Worm (Caenorhabditis elegans) whole organism, young adult: ENCODE results near the gene cdr-7.
A peak's percentile ranks its signal among the peaks of the same experiment; 100 is the strongest.

Experiments used
- B0035.1 ChIP-seq: sonication (generic microtip); optimal IDR thresholded peaks from 2 replicates; lab custom pipeline; 2016; ENCODE audit warnings: missing genetic modification characterization, mild to moderate bottlenecking, missing compliant biosample characterization, missing genotype, missing genetic modification reagents
- D2030.7 ChIP-seq: fragments of 200-800 bp; sonication (Bioruptor generic); IDR thresholded peaks from 2 replicates; pipeline ENCODE4 v1.3.6; 2022; ENCODE audit warnings: missing genetic modification reagents, missing genetic modification characterization, missing compliant biosample characterization
- F22D6.2 ChIP-seq: sonication (generic microtip); optimal IDR thresholded peaks from 2 replicates; lab custom pipeline; 2016; ENCODE audit warnings: mild to moderate bottlenecking, missing genetic modification characterization, missing compliant biosample characterization
- F37B4.10 ChIP-seq: fragments of 200-800 bp; sonication (Bioruptor generic); IDR thresholded peaks from 2 replicates; pipeline ENCODE4 v1.3.6; 2022; ENCODE audit warnings: missing genetic modification characterization, missing compliant biosample characterization
- F39B2.1 ChIP-seq: fragments of 200-800 bp; sonication (Bioruptor generic); IDR thresholded peaks from 2 replicates; pipeline ENCODE4 v1.3.6; 2022; ENCODE audit warnings: missing genetic modification reagents, missing genetic modification characterization, missing compliant biosample characterization
- F49E8.2 ChIP-seq: sonication (generic microtip); optimal IDR thresholded peaks from 3 replicates; lab custom pipeline; 2017; ENCODE audit warnings: missing genetic modification characterization, mild to moderate bottlenecking, missing compliant biosample characterization, antibody characterized with exemption, moderate library complexity; ENCODE audit not compliant: insufficient read depth
- F52B5.7 ChIP-seq: sonication (generic microtip); optimal IDR thresholded peaks from 2 replicates; lab custom pipeline; 2016; ENCODE audit warnings: mild to moderate bottlenecking, missing genetic modification characterization, missing compliant biosample characterization
- F57C9.4 ChIP-seq: sonication (generic microtip); optimal IDR thresholded peaks from 2 replicates; lab custom pipeline; 2017; ENCODE audit warnings: mild to moderate bottlenecking, missing genetic modification characterization, missing compliant biosample characterization
- T07F8.4 ChIP-seq: sonication (generic microtip); optimal IDR thresholded peaks from 2 replicates; lab custom pipeline; 2016; ENCODE audit warnings: mild to moderate bottlenecking, missing genetic modification characterization, moderate library complexity, missing compliant biosample characterization
- Y56A3A.18 ChIP-seq: fragments of 200-800 bp; sonication (Bioruptor generic); IDR thresholded peaks from 2 replicates; pipeline ENCODE4 v1.3.6; 2022; ENCODE audit warnings: missing genetic modification reagents, missing genetic modification characterization, missing compliant biosample characterization
- Y67H2A.10 ChIP-seq: fragments of 200-800 bp; sonication (Bioruptor generic); conservative IDR thresholded peaks from 2 replicates; pipeline ENCODE4 v1.3.6; 2022; ENCODE audit warnings: missing genetic modification reagents, missing genetic modification characterization, missing compliant biosample characterization
- aptf-2 ChIP-seq: fragments of 200-800 bp; sonication (Bioruptor generic); conservative IDR thresholded peaks from 2 replicates; pipeline ENCODE4 v1.3.6; 2022; ENCODE audit warnings: missing genetic modification reagents, missing genetic modification characterization, missing compliant biosample characterization
- attf-3 ChIP-seq: fragments of 200-800 bp; sonication (Bioruptor generic); conservative IDR thresholded peaks from 2 replicates; pipeline ENCODE4 v1.3.6; 2022; ENCODE audit warnings: missing genetic modification reagents, missing genetic modification characterization, missing compliant biosample characterization
- cebp-1 ChIP-seq, 2 experiments: fragments of 200-800 bp in 1 of 2; sonication (Bioruptor generic) in 1 of 2; sonication (generic microtip) in 1 of 2; IDR thresholded peaks in 1 of 2; optimal IDR thresholded peaks in 1 of 2; 2 replicates each; pipeline versions ENCODE4 v1.3.6 to Lab custom; 2017 to 2022; ENCODE audit warnings: missing compliant biosample characterization in 2 of 2, missing genetic modification characterization in 2 of 2, mild to moderate bottlenecking in 1 of 2, missing genetic modification reagents in 1 of 2, moderate library complexity in 1 of 2
- cebp-2 ChIP-seq: fragments of 200-800 bp; sonication (Bioruptor generic); IDR thresholded peaks from 2 replicates; pipeline ENCODE4 v1.3.6; 2022; ENCODE audit warnings: missing genetic modification characterization, missing compliant biosample characterization
- ceh-91 ChIP-seq: fragments of 200-800 bp; sonication (Bioruptor generic); IDR thresholded peaks from 2 replicates; pipeline ENCODE4 v1.3.6; 2022; ENCODE audit warnings: missing genetic modification reagents, missing genetic modification characterization, missing compliant biosample characterization
- dox-1 ChIP-seq: fragments of 200-800 bp; sonication (Bioruptor generic); IDR thresholded peaks from 2 replicates; pipeline ENCODE4 v1.3.6; 2022; ENCODE audit warnings: missing genetic modification reagents, missing genetic modification characterization, missing compliant biosample characterization
- dpl-1 ChIP-seq: fragments of 150-350 bp; optimal IDR thresholded peaks from 2 replicates; lab custom pipeline; 2014; ENCODE audit warnings: missing biosample characterization, missing genetic modification reagents, missing genetic modification characterization
- efl-1 ChIP-seq: fragments of 150-350 bp; optimal IDR thresholded peaks from 2 replicates; lab custom pipeline; 2014; ENCODE audit warnings: missing biosample characterization, missing genetic modification reagents, missing genetic modification characterization
- egl-18 ChIP-seq: fragments of 200-800 bp; sonication (Bioruptor generic); IDR thresholded peaks from 2 replicates; pipeline ENCODE4 v1.3.6; 2022; ENCODE audit warnings: missing genetic modification reagents, missing genetic modification characterization, missing compliant biosample characterization
- egl-44 ChIP-seq: fragments of 200-800 bp; sonication (Bioruptor generic); IDR thresholded peaks from 2 replicates; pipeline ENCODE4 v1.3.6; 2022; ENCODE audit warnings: missing genetic modification reagents, missing genetic modification characterization, missing compliant biosample characterization
- egrh-3 ChIP-seq: fragments of 200-800 bp; sonication (Bioruptor generic); IDR thresholded peaks from 2 replicates; pipeline ENCODE4 v1.3.6; 2022; ENCODE audit warnings: missing genetic modification reagents, missing genetic modification characterization, missing compliant biosample characterization
- ekl-4 ChIP-seq: fragments of 200-800 bp; sonication (Bioruptor generic); IDR thresholded peaks from 2 replicates; pipeline ENCODE4 v1.3.6; 2022; ENCODE audit warnings: missing genetic modification reagents, missing genetic modification characterization, missing compliant biosample characterization
- ets-4 ChIP-seq: fragments of 200-800 bp; sonication (Bioruptor generic); optimal IDR thresholded peaks from 2 replicates; lab custom pipeline; 2018; ENCODE audit warnings: mild to moderate bottlenecking, missing genetic modification characterization, missing compliant biosample characterization
- hmg-1.2 ChIP-seq: fragments of 200-800 bp; sonication (Bioruptor generic); IDR thresholded peaks from 2 replicates; pipeline ENCODE4 v1.3.6; 2022; ENCODE audit warnings: missing genetic modification reagents, missing genetic modification characterization, missing compliant biosample characterization
- lag-1 ChIP-seq: fragments of 200-800 bp; sonication (Bioruptor generic); IDR thresholded peaks from 2 replicates; pipeline ENCODE4 v1.3.6; 2022; ENCODE audit warnings: missing genetic modification reagents, missing genetic modification characterization, missing compliant biosample characterization
- let-526 ChIP-seq: fragments of 200-800 bp; sonication (Bioruptor generic); IDR thresholded peaks from 2 replicates; pipeline ENCODE4 v1.3.6; 2022; ENCODE audit warnings: missing genetic modification reagents, missing genetic modification characterization, missing compliant biosample characterization
- let-607 ChIP-seq, 2 experiments: fragments of 200-800 bp in 1 of 2; sonication (Bioruptor generic) in 1 of 2; sonication (generic microtip) in 1 of 2; optimal IDR thresholded peaks; 2 replicates each; lab custom pipeline; 2016 to 2018; ENCODE audit warnings: mild to moderate bottlenecking in 2 of 2, missing compliant biosample characterization in 2 of 2, missing genetic modification characterization in 2 of 2, moderate library complexity in 2 of 2, missing genotype in 1 of 2
- lin-35 ChIP-seq, 3 experiments: fragments of 150-350 bp in 2 of 3; sonication (generic microtip) in 1 of 3; optimal IDR thresholded peaks; 2 replicates each; lab custom pipeline; 2014 to 2018; ENCODE audit warnings: missing biosample characterization in 3 of 3, missing genetic modification characterization in 3 of 3, missing genetic modification reagents in 3 of 3
- madf-8 ChIP-seq: fragments of 200-800 bp; sonication (Bioruptor generic); conservative IDR thresholded peaks from 2 replicates; pipeline ENCODE4 v1.3.6; 2022; ENCODE audit warnings: missing genetic modification reagents, missing genetic modification characterization, missing compliant biosample characterization
- mes-4 ChIP-seq: sonication (generic microtip); optimal IDR thresholded peaks from 2 replicates; lab custom pipeline; 2016; ENCODE audit warnings: missing genotype, missing genetic modification characterization, missing compliant biosample characterization
- mxl-1 ChIP-seq: sonication (generic microtip); optimal IDR thresholded peaks from 2 replicates; lab custom pipeline; 2016; ENCODE audit warnings: missing genetic modification characterization, missing compliant biosample characterization
- nfya-2 ChIP-seq: fragments of 200-800 bp; sonication (Bioruptor generic); IDR thresholded peaks from 2 replicates; pipeline ENCODE4 v1.3.6; 2022; ENCODE audit warnings: missing genetic modification reagents, missing genetic modification characterization, missing compliant biosample characterization
- nfyb-1 ChIP-seq: fragments of 200-800 bp; sonication (Bioruptor generic); IDR thresholded peaks from 2 replicates; pipeline ENCODE4 v1.3.6; 2022; ENCODE audit warnings: missing genetic modification reagents, missing genetic modification characterization, missing compliant biosample characterization
- pha-4 ChIP-seq: fragments of 150-350 bp; sonication (generic microtip); optimal IDR thresholded peaks from 2 replicates; lab custom pipeline; 2014; ENCODE audit warnings: missing biosample characterization, missing genetic modification reagents, missing genetic modification characterization
- snpc-1.3 ChIP-seq: sonication (generic microtip); optimal IDR thresholded peaks from 2 replicates; lab custom pipeline; 2017; ENCODE audit warnings: missing genetic modification characterization, mild to moderate bottlenecking, missing compliant biosample characterization, antibody characterized with exemption, moderate library complexity, missing genotype, missing genetic modification reagents; ENCODE audit not compliant: insufficient read depth
- tbx-9 ChIP-seq: sonication (generic microtip); optimal IDR thresholded peaks from 2 replicates; lab custom pipeline; 2016; ENCODE audit warnings: borderline replicate concordance, missing genetic modification characterization, inconsistent platforms, missing compliant biosample characterization
- tlf-1 ChIP-seq: fragments of 200-800 bp; sonication (Bioruptor generic); optimal IDR thresholded peaks from 2 replicates; lab custom pipeline; 2018; ENCODE audit warnings: mild to moderate bottlenecking, missing genetic modification characterization, missing compliant biosample characterization
- xnd-1 ChIP-seq: sonication (generic microtip); optimal IDR thresholded peaks from 2 replicates; lab custom pipeline; 2016; ENCODE audit warnings: missing genotype, missing genetic modification reagents, missing genetic modification characterization, missing compliant biosample characterization
- zim-3 ChIP-seq: sonication (generic microtip); optimal IDR thresholded peaks from 2 replicates; lab custom pipeline; 2017; ENCODE audit warnings: mild to moderate bottlenecking, missing genetic modification characterization, moderate library complexity, missing compliant biosample characterization
- ztf-18 ChIP-seq: sonication (generic microtip); optimal IDR thresholded peaks from 2 replicates; lab custom pipeline; 2016; ENCODE audit warnings: missing genotype, mild to moderate bottlenecking, missing genetic modification characterization, missing compliant biosample characterization
- ztf-25 ChIP-seq: fragments of 200-800 bp; sonication (Bioruptor generic); IDR thresholded peaks from 2 replicates; pipeline ENCODE4 v1.3.6; 2022; ENCODE audit warnings: missing genetic modification reagents, missing genetic modification characterization, missing compliant biosample characterization

Gene cdr-7

ce11 chrV:12411909-12412308, at the start of gene cdr-7:
cdr-7 (minus strand) TSS chrV:12412113.
- TF ChIP-seq F37B4.10 (GFP tag; lab: Robert Waterston, UW) (no peak), dpl-1 (GFP tag; lab: Kevin White, UChicago) (no peak), zim-3 (tag; lab: Kevin White, UChicago) (no peak), ztf-25 (no peak), T07F8.4 (tag; lab: Kevin White, UChicago) (no peak), snpc-1.3 (tag; lab: Kevin White, UChicago) (no peak), mxl-1 (tag; lab: Kevin White, UChicago) (no peak), B0035.1 (no peak), pha-4 (tag; lab: Kevin White, UChicago) (no peak), hmg-1.2 (GFP tag; lab: Robert Waterston, UW) (no peak), egl-18 (GFP tag; lab: Robert Waterston, UW) (no peak), D2030.7 (GFP tag; lab: Robert Waterston, UW) (no peak), cebp-1 (GFP tag; IDR thresholded peaks at IDR 0.05; lab: Robert Waterston, UW) (no peak), cebp-1 (tag; optimal IDR thresholded peaks at IDR 0.05; lab: Kevin White, UChicago) (no peak), F52B5.7 (no peak), dox-1 (GFP tag; lab: Robert Waterston, UW) (no peak), aptf-2 (GFP tag; lab: Robert Waterston, UW) (no peak)
- TF ChIP-seq, all 124 proteins: peak for 0

ce11 chrV:12460583-12460982, 48.7 kb upstream of the cdr-7 start:
- TF ChIP-seq F39B2.1 (GFP tag; lab: Robert Waterston, UW) (no peak), cebp-1 (GFP tag; IDR thresholded peaks at IDR 0.05; lab: Robert Waterston, UW) (no peak), cebp-1 (tag; optimal IDR thresholded peaks at IDR 0.05; lab: Kevin White, UChicago) (peak; percentile 76), lin-35 (GFP tag; optimal IDR thresholded peaks at IDR 0.05; lab: Kevin White, UChicago) (peak in 1 of 3 experiments; percentile 38), hmg-1.2 (GFP tag; lab: Robert Waterston, UW) (no peak), madf-8 (GFP tag; lab: Robert Waterston, UW) (no peak), F22D6.2 (tag; lab: Kevin White, UChicago) (no peak), Y56A3A.18 (no peak), ets-4 (GFP tag; lab: Kevin White, UChicago) (no peak)

ce11 chrV:12455695-12456094, 43.8 kb upstream of the cdr-7 start:
- TF ChIP-seq Y67H2A.10 (no peak), tlf-1 (GFP tag; lab: Kevin White, UChicago) (no peak), hmg-1.2 (GFP tag; lab: Robert Waterston, UW) (0 out of 2 replicates have a peak, but pooled peaks have one; percentile 4), egrh-3 (peak; percentile 81; the same call in 1 of the 2 replicates)

ce11 chrV:12450441-12450840, 38.5 kb upstream of the cdr-7 start, which contains the start of gene F28C1.1:
F28C1.1 (plus strand) TSS chrV:12450805.
- TF ChIP-seq aptf-2 (GFP tag; lab: Robert Waterston, UW) (no peak), F49E8.2 (no peak), efl-1 (GFP tag; lab: Kevin White, UChicago) (peak; percentile 51), F52B5.7 (no peak), dpl-1 (GFP tag; lab: Kevin White, UChicago) (peak; percentile 7), attf-3 (peak; percentile 93), lag-1 (no peak)
- TF ChIP-seq, all 124 proteins: peak for 3

ce11 chrV:12449902-12450301, 38.0 kb upstream of the cdr-7 start, which contains the start of gene C54D10.10:
C54D10.10 (minus strand) TSS chrV:12450002.
- no peak for TF ChIP-seq ets-4 (GFP tag; lab: Kevin White, UChicago)
- TF ChIP-seq xnd-1 (tag; lab: Kevin White, UChicago): no peak
- TF ChIP-seq ceh-91 (GFP tag; lab: Robert Waterston, UW): no peak
- no peak for TF ChIP-seq mes-4
- TF ChIP-seq tbx-9 (tag; lab: Kevin White, UChicago): no peak
- no peak for TF ChIP-seq ekl-4 (GFP tag; lab: Robert Waterston, UW)
- TF ChIP-seq let-526 (GFP tag; lab: Robert Waterston, UW): no peak
- no peak for TF ChIP-seq nfya-2
- no peak for TF ChIP-seq F57C9.4
- no peak for TF ChIP-seq let-607 (tag; optimal IDR thresholded peaks at IDR 0.05; lab: Kevin White, UChicago)
- TF ChIP-seq ztf-18 (tag; lab: Kevin White, UChicago): no peak
- no peak for TF ChIP-seq cebp-2 (GFP tag; lab: Robert Waterston, UW)
- TF ChIP-seq egl-44: no peak
- no peak for TF ChIP-seq nfyb-1 (GFP tag; lab: Robert Waterston, UW)
